Worm (Caenorhabditis elegans): Measurements from ENCODE around the gene rpoa-1.

rpoa-1 gene

ce11 chrII:13681063-13681462 lies 13.5 kb downstream of the rpoa-1 start (continued):
- TF ChIP-seq egl-43 (GFP tag; IDR thresholded peaks at IDR 0.05) (no peak), ceh-32 (tag; optimal IDR thresholded peaks at IDR 0.05; ENCODE audit: poor library complexity) (no peak), daf-12 (tag; optimal IDR thresholded peaks at IDR 0.05) (no peak), ZK337.2 (GFP tag; IDR thresholded peaks at IDR 0.05) (no peak), nhr-102 (tag; optimal IDR thresholded peaks at IDR 0.05) (no peak), unc-130 (GFP tag; optimal IDR thresholded peaks at IDR 0.05) (no peak), fkh-10 (GFP tag; optimal IDR thresholded peaks at IDR 0.05) (no peak), dmd-8 (GFP tag; IDR thresholded peaks at IDR 0.05) (no peak), mdt-29 (GFP tag; IDR thresholded peaks at IDR 0.05) (no peak), ceh-62 (tag; optimal IDR thresholded peaks at IDR 0.05) (no peak), aly-2 (tag; optimal IDR thresholded peaks at IDR 0.05) (no peak), cey-2 (tag; optimal IDR thresholded peaks at IDR 0.05; ENCODE audit: borderline replicate concordance, insufficient read depth) (peak; percentile 63), arid-1 (GFP tag; conservative IDR thresholded peaks at IDR 0.05) (no peak), dmd-9 (GFP tag; IDR thresholded peaks at IDR 0.05) (no peak), lim-7 (GFP tag; IDR thresholded peaks at IDR 0.05) (no peak), duxl-1 (tag; optimal IDR thresholded peaks at IDR 0.05; ENCODE audit: poor library complexity) (no peak), spr-1 (tag; optimal IDR thresholded peaks at IDR 0.05) (no peak), F37D6.2 (tag; optimal IDR thresholded peaks at IDR 0.05) (no peak), lin-13 (GFP tag; optimal IDR thresholded peaks at IDR 0.05) (no peak), ztf-11 (tag; optimal IDR thresholded peaks at IDR 0.05) (no peak), ces-1 (GFP tag; optimal IDR thresholded peaks at IDR 0.05) (no peak), lin-1 (GFP tag; IDR thresholded peaks at IDR 0.05) (no peak), unc-62 (GFP tag; optimal IDR thresholded peaks at IDR 0.05 in 1 of 2) (peak in 1 of 2 experiments; percentile 91), unc-62 (tag; optimal IDR thresholded peaks at IDR 0.05) (no peak), nhr-28 (tag; optimal IDR thresholded peaks at IDR 0.05) (peak; percentile 93), dpl-1 (GFP tag; optimal IDR thresholded peaks at IDR 0.05) (no peak), ama-1 (optimal IDR thresholded peaks at IDR 0.05) (no peak)

DNA sequence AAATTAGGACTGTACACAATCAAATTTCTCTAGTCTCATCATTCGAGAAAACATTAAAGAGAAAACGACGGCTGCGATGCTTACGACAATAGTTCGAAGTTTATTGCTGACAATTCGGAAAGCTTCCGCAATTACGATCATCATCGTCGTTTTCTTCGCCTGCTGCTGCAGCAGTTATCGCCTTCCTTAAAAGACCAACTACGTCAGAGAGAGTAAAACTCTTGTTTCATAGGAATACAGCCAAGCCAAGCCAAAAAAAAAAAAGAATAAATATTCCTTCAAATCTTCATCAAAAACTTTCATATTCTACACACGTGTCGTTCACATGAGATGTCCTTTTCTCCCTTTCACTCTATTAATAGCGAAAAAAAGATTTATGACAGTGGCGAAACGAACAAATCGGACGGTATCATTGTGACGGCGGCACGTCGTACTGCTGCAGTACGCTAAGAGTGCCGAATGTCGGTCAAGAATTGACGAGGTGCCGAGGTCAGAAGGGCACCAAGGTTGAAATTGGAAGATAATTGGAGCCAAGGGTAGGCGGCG lies 14.7 kb downstream of the rpoa-1 start:
- no peak for TF ChIP-seq ama-1 (optimal IDR thresholded peaks at IDR 0.05)
- peak in 1 of 2 experiments; percentile 53 for TF ChIP-seq mdl-1 (tag; optimal IDR thresholded peaks at IDR 0.05)
- TF ChIP-seq unc-130 (GFP tag; optimal IDR thresholded peaks at IDR 0.05), result no peak
- peak; percentile 3 for TF ChIP-seq nhr-102 (tag; optimal IDR thresholded peaks at IDR 0.05)
- TF ChIP-seq nhr-48 (tag; optimal IDR thresholded peaks at IDR 0.05), result peak; percentile 85
- no peak for TF ChIP-seq F49E8.2 (tag; optimal IDR thresholded peaks at IDR 0.05; ENCODE audit: borderline replicate concordance)
- no peak for TF ChIP-seq pha-4 (GFP tag; IDR thresholded peaks at IDR 0.05)
- no peak for TF ChIP-seq pha-4 (tag; optimal IDR thresholded peaks at IDR 0.05)
- peak in 1 of 2 experiments; percentile 28 for TF ChIP-seq lsy-2 (tag; optimal IDR thresholded peaks at IDR 0.05)
- no peak for TF ChIP-seq dmd-8 (GFP tag; IDR thresholded peaks at IDR 0.05)
- no peak for TF ChIP-seq pqm-1 (tag; optimal IDR thresholded peaks at IDR 0.05)
- TF ChIP-seq nhr-77 (tag; optimal IDR thresholded peaks at IDR 0.05), result peak; percentile 5
- no peak for TF ChIP-seq mep-1 (tag; optimal IDR thresholded peaks at IDR 0.05)
- no peak for TF ChIP-seq nhr-6 (tag; optimal IDR thresholded peaks at IDR 0.05)
- no peak for TF ChIP-seq lir-3 (tag; optimal IDR thresholded peaks at IDR 0.05)
- TF ChIP-seq ZK337.2 (GFP tag; IDR thresholded peaks at IDR 0.05), result no peak
- no peak for TF ChIP-seq nhr-25 (tag; optimal IDR thresholded peaks at IDR 0.05; ENCODE audit: borderline replicate concordance, insufficient read depth)
- peak in 1 of 2 experiments; percentile 68 for TF ChIP-seq unc-62 (GFP tag; optimal IDR thresholded peaks at IDR 0.05 in 1 of 2)
- no peak for TF ChIP-seq unc-62 (tag; optimal IDR thresholded peaks at IDR 0.05)
- no peak for TF ChIP-seq vab-7 (GFP tag; IDR thresholded peaks at IDR 0.05)
- no peak for TF ChIP-seq lin-39 (tag; optimal IDR thresholded peaks at IDR 0.05)
- no peak for TF ChIP-seq unc-39 (tag; optimal IDR thresholded peaks at IDR 0.05)
- TF ChIP-seq dmd-6 (GFP tag; IDR thresholded peaks at IDR 0.05), result 0 out of 2 replicates have a peak, but pooled peaks have one; percentile 6
- peak; percentile 91 for TF ChIP-seq aha-1 (tag)
- TF ChIP-seq ceh-32 (tag; optimal IDR thresholded peaks at IDR 0.05; ENCODE audit: poor library complexity), result no peak
- TF ChIP-seq nhr-111 (GFP tag; optimal IDR thresholded peaks at IDR 0.05), result no peak
- 0 out of 2 replicates have a peak, but pooled peaks have one; percentile 29 for TF ChIP-seq ceh-20 (GFP tag; IDR thresholded peaks at IDR 0.05)
- no peak for TF ChIP-seq ceh-44 (GFP tag; IDR thresholded peaks at IDR 0.05)
- TF ChIP-seq cey-2 (tag; optimal IDR thresholded peaks at IDR 0.05; ENCODE audit: borderline replicate concordance, insufficient read depth), result peak; percentile 16
- TF ChIP-seq nhr-28 (tag; optimal IDR thresholded peaks at IDR 0.05), result peak; percentile 51
- TF ChIP-seq nhr-10 (tag; optimal IDR thresholded peaks at IDR 0.05), result no peak
- TF ChIP-seq nhr-42 (GFP tag; IDR thresholded peaks at IDR 0.05), result no peak
- no peak for TF ChIP-seq egl-27 (tag; optimal IDR thresholded peaks at IDR 0.05)
